Worm (Caenorhabditis elegans): Measurements from ENCODE around the gene ttr-1.

- TF ChIP-seq aptf-2 (GFP tag; conservative IDR thresholded peaks at IDR 0.05) (no peak), F55B11.4 (tag; optimal IDR thresholded peaks at IDR 0.05; ENCODE audit: borderline replicate concordance, insufficient read depth) (no peak), hrde-1 (tag; optimal IDR thresholded peaks at IDR 0.05; ENCODE audit: borderline replicate concordance) (no peak), tbx-9 (tag; optimal IDR thresholded peaks at IDR 0.05; ENCODE audit: borderline replicate concordance) (no peak), lir-1 (GFP tag; conservative IDR thresholded peaks at IDR 0.05) (no peak)
Measured at ce11 chrIII:9969371-9969770, 40.5 kb downstream of the ttr-1 start.

Data from whole organism, young adult.